Worm (Caenorhabditis elegans) whole organism, midembryonic: Measurements from ENCODE around the gene F15B9.11.
A peak's percentile ranks its signal among the peaks of the same experiment; 100 is the strongest.

Experiments
- T22C8.4 ChIP-seq: fragments of 200-800 bp; sonication (Bioruptor generic); IDR thresholded peaks from 2 replicates; pipeline ENCODE4 v1.3.6; 2022; ENCODE audit warnings: missing genetic modification characterization, missing compliant biosample characterization
- flt-1 ChIP-seq: fragments of 200-800 bp; sonication (Bioruptor generic); IDR thresholded peaks from 2 replicates; pipeline ENCODE4 v1.3.6; 2022; ENCODE audit warnings: missing genetic modification characterization, missing compliant biosample characterization
- klf-2 ChIP-seq: fragments of 200-800 bp; sonication (Bioruptor generic); conservative IDR thresholded peaks from 2 replicates; pipeline ENCODE4 v1.3.6; 2022; ENCODE audit warnings: missing genetic modification reagents, missing genetic modification characterization, missing compliant biosample characterization
- ref-1 ChIP-seq: fragments of 200-800 bp; sonication (Bioruptor generic); conservative IDR thresholded peaks from 2 replicates; pipeline ENCODE4 v1.3.6; 2022; ENCODE audit warnings: missing genetic modification reagents, missing genetic modification characterization, missing compliant biosample characterization
- tab-1 ChIP-seq: fragments of 200-800 bp; sonication (Bioruptor generic); IDR thresholded peaks from 2 replicates; pipeline ENCODE4 v1.3.6; 2022; ENCODE audit warnings: missing genetic modification characterization, missing compliant biosample characterization

DNA sequence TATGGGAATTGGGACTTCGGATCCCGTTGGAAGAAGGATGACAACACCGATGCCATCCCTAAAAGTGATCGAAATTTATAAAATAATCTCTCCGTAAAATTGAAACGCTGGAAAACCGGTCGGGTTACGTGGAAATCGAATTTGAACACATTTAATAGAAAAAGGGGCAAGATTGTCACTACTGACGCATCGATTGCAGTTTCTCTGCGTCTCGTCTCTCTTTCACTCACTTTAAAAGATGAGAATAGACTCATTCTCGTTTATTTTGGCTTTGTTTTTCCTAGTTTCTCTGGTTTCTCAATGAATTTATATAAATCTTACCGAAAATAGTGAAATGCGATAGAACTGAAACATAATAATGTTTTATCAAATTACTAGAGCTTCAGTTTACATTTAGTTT, 49.0 kb upstream of the F15B9.11 start, which contains the start of gene scyl-1:
- TF ChIP-seq klf-2 (GFP tag; lab: Robert Waterston, UW) (no peak), tab-1 (0 out of 2 replicates have a peak, but pooled peaks have one; percentile 44), ref-1 (GFP tag; lab: Robert Waterston, UW) (no peak), T22C8.4 (GFP tag; lab: Robert Waterston, UW) (peak; percentile 25; the same call in 1 of the 2 replicates), flt-1 (GFP tag; lab: Robert Waterston, UW) (peak; percentile 35; the same call in 1 of the 2 replicates)
